Worm (Caenorhabditis elegans): ENCODE data around the gene H06A10.1.

The H06A10.1 gene

ce11 chrX:13507233-13507632 is at the start of gene H06A10.1:
Gene H06A10.1, plus strand, starts transcription at chrX:13507533.
- TF ChIP-seq sea-1 (GFP tag; conservative IDR thresholded peaks at IDR 0.05) (no peak), aly-1 (tag; optimal IDR thresholded peaks at IDR 0.05) (no peak), F13C5.2 (tag; optimal IDR thresholded peaks at IDR 0.05) (no peak)

- TF ChIP-seq tbx-11 (GFP tag; IDR thresholded peaks at IDR 0.05) (no peak), ceh-13 (GFP tag; optimal IDR thresholded peaks at IDR 0.05) (no peak), aly-1 (tag; optimal IDR thresholded peaks at IDR 0.05) (no peak), sea-1 (GFP tag; conservative IDR thresholded peaks at IDR 0.05) (no peak), hmbx-1 (tag; optimal IDR thresholded peaks at IDR 0.05) (no peak), flt-1 (GFP tag; IDR thresholded peaks at IDR 0.05) (no peak), ceh-36 (tag; optimal IDR thresholded peaks at IDR 0.05) (no peak), hmg-4 (GFP tag; optimal IDR thresholded peaks at IDR 0.05) (no peak), F13C5.2 (tag; optimal IDR thresholded peaks at IDR 0.05) (no peak), scrt-1 (GFP tag; IDR thresholded peaks at IDR 0.05) (no peak), ama-1 (optimal IDR thresholded peaks at IDR 0.05) (no peak), hnd-1 (tag; optimal IDR thresholded peaks at IDR 0.05) (no peak), pes-1 (GFP tag; IDR thresholded peaks at IDR 0.05) (no peak), B0310.2 (tag; optimal IDR thresholded peaks at IDR 0.05) (no peak), tbx-37 (GFP tag; conservative IDR thresholded peaks at IDR 0.05) (no peak), tra-4 (tag; optimal IDR thresholded peaks at IDR 0.05) (no peak), ets-7 (tag; optimal IDR thresholded peaks at IDR 0.05) (no peak)
Measured at ce11 chrX:13462519-13462918, 44.8 kb upstream of the H06A10.1 start, which contains the start of gene F02D10.3. Gene F02D10.3, minus strand, starts transcription at chrX:13462619.

- TF ChIP-seq aly-1 (tag; optimal IDR thresholded peaks at IDR 0.05) = no peak
- no peak for TF ChIP-seq tra-4 (tag; optimal IDR thresholded peaks at IDR 0.05)
- TF ChIP-seq ets-7 (tag; optimal IDR thresholded peaks at IDR 0.05) = no peak
- TF ChIP-seq hnd-1 (tag; optimal IDR thresholded peaks at IDR 0.05) = no peak
- TF ChIP-seq ceh-13 (GFP tag; optimal IDR thresholded peaks at IDR 0.05) = no peak
- no peak for TF ChIP-seq hmg-4 (GFP tag; optimal IDR thresholded peaks at IDR 0.05)
- TF ChIP-seq scrt-1 (GFP tag; IDR thresholded peaks at IDR 0.05) = no peak
- no peak for TF ChIP-seq ceh-36 (tag; optimal IDR thresholded peaks at IDR 0.05)
- no peak for TF ChIP-seq hmbx-1 (tag; optimal IDR thresholded peaks at IDR 0.05)
- no peak for TF ChIP-seq sea-1 (GFP tag; conservative IDR thresholded peaks at IDR 0.05)
- TF ChIP-seq pes-1 (GFP tag; IDR thresholded peaks at IDR 0.05) = no peak
- TF ChIP-seq flt-1 (GFP tag; IDR thresholded peaks at IDR 0.05) = no peak
- no peak for TF ChIP-seq F13C5.2 (tag; optimal IDR thresholded peaks at IDR 0.05)
- no peak for TF ChIP-seq tbx-37 (GFP tag; conservative IDR thresholded peaks at IDR 0.05)
- TF ChIP-seq B0310.2 (tag; optimal IDR thresholded peaks at IDR 0.05) = no peak
- no peak for TF ChIP-seq ama-1 (optimal IDR thresholded peaks at IDR 0.05)
- TF ChIP-seq tbx-11 (GFP tag; IDR thresholded peaks at IDR 0.05) = no peak
Measured at ce11 chrX:13463793-13464192, 43.5 kb upstream of the H06A10.1 start, which contains the start of gene F02D10.2. Gene F02D10.2, minus strand, starts transcription at chrX:13463893.

- TF ChIP-seq F13C5.2 (tag; optimal IDR thresholded peaks at IDR 0.05) = no peak
- no peak for TF ChIP-seq tbx-11 (GFP tag; IDR thresholded peaks at IDR 0.05)
- no peak for TF ChIP-seq hmbx-1 (tag; optimal IDR thresholded peaks at IDR 0.05)
- no peak for TF ChIP-seq scrt-1 (GFP tag; IDR thresholded peaks at IDR 0.05)
- TF ChIP-seq ama-1 (optimal IDR thresholded peaks at IDR 0.05) = no peak
- TF ChIP-seq hnd-1 (tag; optimal IDR thresholded peaks at IDR 0.05) = no peak
- no peak for TF ChIP-seq hmg-4 (GFP tag; optimal IDR thresholded peaks at IDR 0.05)
- TF ChIP-seq aly-1 (tag; optimal IDR thresholded peaks at IDR 0.05) = no peak
- no peak for TF ChIP-seq B0310.2 (tag; optimal IDR thresholded peaks at IDR 0.05)
- no peak for TF ChIP-seq ets-7 (tag; optimal IDR thresholded peaks at IDR 0.05)
- TF ChIP-seq sea-1 (GFP tag; conservative IDR thresholded peaks at IDR 0.05) = no peak
- no peak for TF ChIP-seq ceh-13 (GFP tag; optimal IDR thresholded peaks at IDR 0.05)
- no peak for TF ChIP-seq ceh-36 (tag; optimal IDR thresholded peaks at IDR 0.05)
- TF ChIP-seq flt-1 (GFP tag; IDR thresholded peaks at IDR 0.05) = no peak
- TF ChIP-seq tbx-37 (GFP tag; conservative IDR thresholded peaks at IDR 0.05) = no peak
- TF ChIP-seq pes-1 (GFP tag; IDR thresholded peaks at IDR 0.05) = no peak
- no peak for TF ChIP-seq tra-4 (tag; optimal IDR thresholded peaks at IDR 0.05)
Measured at ce11 chrX:13466926-13467866, 40.1 kb upstream of the H06A10.1 start, which contains the start of gene col-183. Gene col-183, minus strand, starts transcription at chrX:13467764.

ce11 chrX:13469047-13469633 is 38.2 kb upstream of the H06A10.1 start, which contains the start of gene col-184:
Gene col-184, plus strand, starts transcription at chrX:13469455.
- no peak for TF ChIP-seq F13C5.2 (tag; optimal IDR thresholded peaks at IDR 0.05)
- no peak for TF ChIP-seq aly-1 (tag; optimal IDR thresholded peaks at IDR 0.05)
- TF ChIP-seq tra-4 (tag; optimal IDR thresholded peaks at IDR 0.05) = no peak
- TF ChIP-seq ceh-36 (tag; optimal IDR thresholded peaks at IDR 0.05) = no peak

DNA sequence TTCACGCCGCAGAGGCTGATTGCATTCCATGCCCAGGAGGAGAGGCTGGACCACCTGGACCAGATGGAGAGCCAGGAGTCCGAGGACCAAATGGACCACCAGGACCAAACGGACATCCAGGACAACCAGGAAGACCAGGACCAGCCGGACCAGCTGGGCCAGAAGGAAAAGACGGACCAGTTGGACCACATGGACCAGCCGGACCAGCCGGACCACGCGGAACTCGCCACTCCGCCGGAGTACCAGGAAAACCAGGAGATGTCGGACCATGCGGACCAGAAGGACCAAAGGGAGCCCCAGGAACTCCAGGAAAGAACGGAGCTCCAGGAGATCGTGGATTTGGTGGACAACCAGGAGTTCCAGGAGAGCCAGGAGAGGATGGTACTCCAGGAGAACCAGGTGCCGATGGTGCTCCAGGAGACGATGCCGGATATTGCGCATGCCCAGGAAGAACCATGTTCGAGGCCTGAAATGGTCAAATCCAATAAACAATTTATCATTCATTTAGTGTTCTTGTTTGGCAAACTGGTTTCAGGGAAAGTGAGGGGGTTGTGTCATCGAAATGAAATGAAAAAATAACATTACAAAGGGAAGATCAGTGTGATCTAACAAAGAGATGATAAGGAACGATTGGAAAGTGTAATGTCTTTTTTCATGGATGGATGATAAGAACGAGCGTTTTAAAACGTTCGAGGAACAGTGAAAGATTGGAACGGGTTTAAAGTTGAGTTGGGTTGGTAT is 37.3 kb upstream of the H06A10.1 start:
- TF ChIP-seq aly-1 (tag; optimal IDR thresholded peaks at IDR 0.05) (peak; percentile 24), tbx-37 (GFP tag; conservative IDR thresholded peaks at IDR 0.05) (no peak)

ce11 chrX:13471855-13472254 is 35.5 kb upstream of the H06A10.1 start, which contains the start of gene tre-4:
Gene tre-4, plus strand, starts transcription at chrX:13472155.
- no peak for TF ChIP-seq F13C5.2 (tag; optimal IDR thresholded peaks at IDR 0.05)
- no peak for TF ChIP-seq tra-4 (tag; optimal IDR thresholded peaks at IDR 0.05)
- no peak for TF ChIP-seq ceh-13 (GFP tag; optimal IDR thresholded peaks at IDR 0.05)
- no peak for TF ChIP-seq ceh-36 (tag; optimal IDR thresholded peaks at IDR 0.05)
- TF ChIP-seq hmbx-1 (tag; optimal IDR thresholded peaks at IDR 0.05) = no peak
- no peak for TF ChIP-seq B0310.2 (tag; optimal IDR thresholded peaks at IDR 0.05)
- TF ChIP-seq aly-1 (tag; optimal IDR thresholded peaks at IDR 0.05) = no peak
- TF ChIP-seq sea-1 (GFP tag; conservative IDR thresholded peaks at IDR 0.05) = no peak
- no peak for TF ChIP-seq ets-7 (tag; optimal IDR thresholded peaks at IDR 0.05)
- TF ChIP-seq tbx-37 (GFP tag; conservative IDR thresholded peaks at IDR 0.05) = no peak
- no peak for TF ChIP-seq flt-1 (GFP tag; IDR thresholded peaks at IDR 0.05)
- TF ChIP-seq pes-1 (GFP tag; IDR thresholded peaks at IDR 0.05) = no peak
- TF ChIP-seq hnd-1 (tag; optimal IDR thresholded peaks at IDR 0.05) = no peak
